Fruit fly (Drosophila melanogaster): ENCODE data around the gene CG15561.
A peak's percentile ranks its signal among the peaks of the same experiment; 100 is the strongest.

CG15561 gene

DNA sequence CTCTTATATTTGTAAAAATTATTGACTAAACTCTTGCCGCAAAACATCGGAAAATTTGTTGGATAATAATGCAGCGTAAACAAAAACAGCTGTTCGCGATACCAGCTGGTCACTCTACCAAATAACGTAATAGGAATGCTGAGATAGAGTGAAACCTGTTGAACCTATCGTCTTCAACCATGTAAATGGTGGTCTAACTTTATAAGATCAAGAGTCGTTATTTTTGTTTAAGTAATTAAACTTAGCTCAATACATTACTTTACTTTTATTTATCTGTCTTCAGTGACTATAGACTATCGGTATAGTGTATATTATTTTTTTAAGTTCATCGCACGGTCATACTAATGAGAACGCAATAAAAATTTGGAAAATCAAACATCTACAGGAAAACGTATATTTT lies 39.1 kb upstream of the CG15561 start, which contains the start of the genes CG1750 and spn-F (continued):
- TF ChIP-seq psq (GFP tag; optimal IDR thresholded peaks at IDR 0.05) (no peak), CG15011 (GFP tag; optimal IDR thresholded peaks at IDR 0.05) (no peak), CG3847 (GFP tag; IDR thresholded peaks at IDR 0.05) (no peak), CG11093 (GFP tag; IDR thresholded peaks at IDR 0.05) (no peak), salm (tag; optimal IDR thresholded peaks at IDR 0.05) (no peak), CG13424 (tag; optimal IDR thresholded peaks at IDR 0.05) (peak; percentile 20), cg (GFP tag; optimal IDR thresholded peaks at IDR 0.05) (no peak), ewg (GFP tag; optimal IDR thresholded peaks at IDR 0.05) (no peak), mld (GFP tag; IDR thresholded peaks at IDR 0.05; ENCODE audit: partially characterized antibody) (0 out of 3 replicates have a peak, but pooled peaks have one; percentile 22), eyg (GFP tag; optimal IDR thresholded peaks at IDR 0.05) (no peak), CG34376 (GFP tag; optimal IDR thresholded peaks at IDR 0.05) (no peak), HLH54F (GFP tag; optimal IDR thresholded peaks at IDR 0.05) (no peak), CG16813 (GFP tag; IDR thresholded peaks at IDR 0.05; ENCODE audit: partially characterized antibody) (peak; percentile 59), CG16863 (GFP tag; optimal IDR thresholded peaks at IDR 0.05) (no peak), BtbVII (GFP tag; optimal IDR thresholded peaks at IDR 0.05) (no peak), croc (GFP tag; conservative IDR thresholded peaks at IDR 0.05) (no peak), Abd-B (GFP tag; optimal IDR thresholded peaks at IDR 0.05) (peak; percentile 33), CG12659 (GFP tag; optimal IDR thresholded peaks at IDR 0.05) (peak; percentile 30)

- no peak for TF ChIP-seq lab (GFP tag; optimal IDR thresholded peaks at IDR 0.05)
- peak; percentile 48 for TF ChIP-seq repo (GFP tag; optimal IDR thresholded peaks at IDR 0.05)
- no peak for TF ChIP-seq gsb (GFP tag; IDR thresholded peaks at IDR 0.05)
- peak; percentile 58 for TF ChIP-seq sug (tag; optimal IDR thresholded peaks at IDR 0.05)
- peak; percentile 70 for TF ChIP-seq CG16813 (GFP tag; IDR thresholded peaks at IDR 0.05; ENCODE audit: partially characterized antibody)
- TF ChIP-seq CG32772 (GFP tag; IDR thresholded peaks at IDR 0.05), result peak; percentile 72
- peak; percentile 54 for TF ChIP-seq stwl (tag; optimal IDR thresholded peaks at IDR 0.05)
- TF ChIP-seq Sry-β (GFP tag; optimal IDR thresholded peaks at IDR 0.05), result peak; percentile 21
- no peak for TF ChIP-seq Stat92E (GFP tag; optimal IDR thresholded peaks at IDR 0.05)
- TF ChIP-seq Optix (GFP tag; IDR thresholded peaks at IDR 0.05), result no peak
- TF ChIP-seq CG17829 (tag; optimal IDR thresholded peaks at IDR 0.05), result peak; percentile 87
- TF ChIP-seq CG10959 (GFP tag; IDR thresholded peaks at IDR 0.05), result peak; percentile 51
- TF ChIP-seq Meics (GFP tag; optimal IDR thresholded peaks at IDR 0.05), result no peak
- TF ChIP-seq slou (GFP tag; optimal IDR thresholded peaks at IDR 0.05), result peak; percentile 11
- peak; percentile 80 for TF ChIP-seq H15 (GFP tag; IDR thresholded peaks at IDR 0.05)
- peak; percentile 48 for TF ChIP-seq Xbp1 (GFP tag; optimal IDR thresholded peaks at IDR 0.05)
- peak; percentile 79 for TF ChIP-seq CG6272 (GFP tag; IDR thresholded peaks at IDR 0.05)
- TF ChIP-seq CG17568 (GFP tag; optimal IDR thresholded peaks at IDR 0.05), result no peak
- TF ChIP-seq grn (GFP tag; optimal IDR thresholded peaks at IDR 0.05), result no peak
- peak; percentile 50; the same call in 1 of the 2 replicates for TF ChIP-seq CG11696 (GFP tag; IDR thresholded peaks at IDR 0.05)
- no peak for TF ChIP-seq Lim3 (GFP tag; IDR thresholded peaks at IDR 0.05)
- TF ChIP-seq tx (GFP tag; optimal IDR thresholded peaks at IDR 0.05), result peak; percentile 36
- TF ChIP-seq prd (optimal IDR thresholded peaks at IDR 0.05), result no peak
- TF ChIP-seq prd (GFP tag; IDR thresholded peaks at IDR 0.05), result peak; percentile 94
- TF ChIP-seq CG13424 (tag; optimal IDR thresholded peaks at IDR 0.05), result peak; percentile 45
- TF ChIP-seq CG8388 (GFP tag; optimal IDR thresholded peaks at IDR 0.05), result no peak
- peak; percentile 27 for TF ChIP-seq CG17385 (GFP tag; optimal IDR thresholded peaks at IDR 0.05)
- no peak for TF ChIP-seq CG5953 (GFP tag; IDR thresholded peaks at IDR 0.05)
- TF ChIP-seq mld (GFP tag; IDR thresholded peaks at IDR 0.05; ENCODE audit: partially characterized antibody), result no peak
- TF ChIP-seq CG17328 (GFP tag; IDR thresholded peaks at IDR 0.05), result peak; percentile 41; the same call in 1 of the 2 replicates
- TF ChIP-seq Fer3 (tag; optimal IDR thresholded peaks at IDR 0.05), result no peak
- TF ChIP-seq jing (GFP tag; optimal IDR thresholded peaks at IDR 0.05), result no peak
- no peak for TF ChIP-seq CG7556 (GFP tag; optimal IDR thresholded peaks at IDR 0.05)
Measured at dm6 chr3R:31252093-31252962, 36.6 kb upstream of the CG15561 start, which contains the start of the genes qless and mRpL32. Gene qless (minus strand): TSS chr3R:31252608. Gene mRpL32 (plus strand): TSS chr3R:31252872.
